Worm (Caenorhabditis elegans): Measurements from ENCODE around the gene F48A11.4.

The F48A11.4 gene

ce11 chrII:175868-176267 lies 40.6 kb downstream of the F48A11.4 start, which contains the start of gene T01D1.3:
TSS of gene T01D1.3 (minus strand) at chrII:175968.
- TF ChIP-seq nhr-28 (tag; optimal IDR thresholded peaks at IDR 0.05) (no peak), hmg-11 (tag; optimal IDR thresholded peaks at IDR 0.05) (no peak), pha-4 (tag; optimal IDR thresholded peaks at IDR 0.05) (no peak), aly-2 (tag; optimal IDR thresholded peaks at IDR 0.05) (no peak), fos-1 (tag; optimal IDR thresholded peaks at IDR 0.05) (no peak), nhr-76 (tag; optimal IDR thresholded peaks at IDR 0.05) (no peak), pqm-1 (tag; optimal IDR thresholded peaks at IDR 0.05) (no peak), nhr-11 (tag; optimal IDR thresholded peaks at IDR 0.05) (no peak), nhr-237 (tag; optimal IDR thresholded peaks at IDR 0.05) (no peak)

DNA sequence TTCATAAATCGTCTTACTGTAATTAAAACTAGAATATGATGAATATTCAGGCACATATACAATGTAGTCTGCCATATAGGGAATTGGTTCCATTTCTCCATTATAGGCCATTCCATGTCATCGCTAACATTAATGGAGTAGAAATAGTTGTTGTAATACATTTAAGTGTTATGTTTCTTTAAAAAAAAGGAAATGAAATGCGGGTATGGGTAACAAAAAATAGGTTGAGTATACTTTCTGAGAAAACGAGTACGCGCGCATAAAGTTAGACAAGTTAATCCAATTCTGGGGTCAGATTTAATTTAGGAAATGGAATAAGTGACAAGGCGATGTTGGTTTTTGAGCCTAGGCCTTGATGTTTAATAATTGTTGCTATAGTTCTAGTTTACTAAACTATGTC lies 42.7 kb downstream of the F48A11.4 start, which contains the start of gene T01D1.7:
Gene T01D1.7, minus strand, starts transcription at position 101 of the 400 bp plus-strand sequence.
- TF ChIP-seq elt-1 (tag; optimal IDR thresholded peaks at IDR 0.05) (no peak), nhr-25 (tag; optimal IDR thresholded peaks at IDR 0.05) (no peak), egl-5 (tag; optimal IDR thresholded peaks at IDR 0.05) (no peak), nhr-12 (tag; optimal IDR thresholded peaks at IDR 0.05) (no peak), nhr-67 (tag; optimal IDR thresholded peaks at IDR 0.05) (no peak), nhr-23 (tag; optimal IDR thresholded peaks at IDR 0.05) (no peak), daf-12 (tag; optimal IDR thresholded peaks at IDR 0.05) (no peak), ceh-16 (tag; optimal IDR thresholded peaks at IDR 0.05) (no peak), nfya-1 (tag; optimal IDR thresholded peaks at IDR 0.05; ENCODE audit: insufficient read depth) (no peak), egl-27 (tag; optimal IDR thresholded peaks at IDR 0.05) (no peak), nhr-77 (tag; optimal IDR thresholded peaks at IDR 0.05) (no peak), nhr-11 (tag; optimal IDR thresholded peaks at IDR 0.05) (no peak), pqm-1 (tag; optimal IDR thresholded peaks at IDR 0.05) (no peak), mml-1 (tag; optimal IDR thresholded peaks at IDR 0.05) (no peak), R02D3.7 (tag; optimal IDR thresholded peaks at IDR 0.05) (no peak), fos-1 (tag; optimal IDR thresholded peaks at IDR 0.05) (no peak), mdl-1 (tag; optimal IDR thresholded peaks at IDR 0.05) (no peak), tbx-2 (tag; optimal IDR thresholded peaks at IDR 0.05) (no peak)

DNA sequence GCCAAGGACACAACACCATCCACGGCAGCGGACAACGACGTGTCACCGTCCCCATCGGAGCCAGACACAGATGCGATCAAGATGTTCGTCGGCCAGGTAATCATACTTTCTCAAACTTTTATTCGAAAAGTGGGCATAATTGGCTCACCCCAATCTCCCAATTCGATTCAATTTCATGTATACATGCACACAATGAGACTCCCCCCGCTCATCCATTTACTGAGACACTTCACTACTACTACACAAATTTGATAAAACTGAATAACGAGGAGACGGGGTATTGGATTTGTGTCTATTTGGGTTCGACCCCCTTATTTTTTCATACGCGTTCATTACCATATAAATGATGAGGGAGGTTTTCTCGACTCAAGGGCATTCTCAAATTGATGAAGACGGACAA lies 53.2 kb downstream of the F48A11.4 start:
- TF ChIP-seq unc-62 (GFP tag; optimal IDR thresholded peaks at IDR 0.05) (no peak), daf-12 (tag; optimal IDR thresholded peaks at IDR 0.05) (no peak), elt-1 (tag; optimal IDR thresholded peaks at IDR 0.05) (no peak)

Measured in whole organism, L3 larva.